Fruit fly (Drosophila melanogaster) whole organism, embryonic: ENCODE measurements around the gene mahe.

Experiments
- CG10366 ChIP-seq: fragments of 200-800 bp; sonication (Bioruptor generic); IDR thresholded peaks from 2 replicates; pipeline ENCODE4 v1.3.6; 2022; ENCODE audit warnings: missing biosample characterization, missing genetic modification characterization
- CG11695 ChIP-seq: fragments of 200-800 bp; sonication (Bioruptor generic); IDR thresholded peaks from 3 replicates; pipeline ENCODE4 v1.3.6; 2022; ENCODE audit warnings: missing biosample characterization, missing genetic modification characterization
- CG12299 ChIP-seq: fragments of 200-800 bp; sonication (Bioruptor generic); optimal IDR thresholded peaks from 2 replicates; lab custom pipeline; 2018; ENCODE audit warnings: missing biosample characterization, mild to moderate bottlenecking, missing genetic modification characterization
- CG12659 ChIP-seq: fragments of 200-800 bp; sonication (Bioruptor generic); optimal IDR thresholded peaks from 3 replicates; lab custom pipeline; 2017; ENCODE audit warnings: mild to moderate bottlenecking, missing biosample characterization, missing genetic modification reagents, missing genetic modification characterization
- CG15479 ChIP-seq: fragments of 200-800 bp; sonication (Bioruptor generic); optimal IDR thresholded peaks from 3 replicates; lab custom pipeline; 2019; ENCODE audit warnings: missing biosample characterization, mild to moderate bottlenecking, missing genetic modification characterization, moderate library complexity
- CG16815 ChIP-seq: fragments of 200-800 bp; sonication (Bioruptor generic); optimal IDR thresholded peaks from 3 replicates; lab custom pipeline; 2017; ENCODE audit warnings: missing biosample characterization, mild to moderate bottlenecking, missing genetic modification characterization
- CG17385 ChIP-seq: fragments of 200-800 bp; sonication (Bioruptor generic); optimal IDR thresholded peaks from 3 replicates; lab custom pipeline; 2018; ENCODE audit warnings: missing biosample characterization, mild to moderate bottlenecking, missing genetic modification characterization
- CG17829 ChIP-seq: fragments of 200-800 bp; optimal IDR thresholded peaks from 2 replicates; lab custom pipeline; 2019; ENCODE audit warnings: missing biosample characterization, mild to moderate bottlenecking, missing genetic modification characterization, moderate library complexity
- CG3163 ChIP-seq: fragments of 200-800 bp; sonication (Bioruptor generic); optimal IDR thresholded peaks from 3 replicates; lab custom pipeline; 2016; ENCODE audit warnings: missing biosample characterization, missing genetic modification characterization
- CG3281 ChIP-seq: fragments of 200-800 bp; sonication (Bioruptor generic); optimal IDR thresholded peaks from 3 replicates; lab custom pipeline; 2017; ENCODE audit warnings: missing biosample characterization, mild to moderate bottlenecking, missing genetic modification characterization
- CG6254 ChIP-seq: fragments of 200-800 bp; sonication (Bioruptor generic); optimal IDR thresholded peaks from 3 replicates; lab custom pipeline; 2017; ENCODE audit warnings: mild to moderate bottlenecking, missing biosample characterization, missing genetic modification reagents, missing genetic modification characterization
- CG7963 ChIP-seq: fragments of 200-800 bp; sonication (Bioruptor generic); IDR thresholded peaks from 3 replicates; pipeline ENCODE4 v1.3.6; 2022; ENCODE audit warnings: missing biosample characterization, missing genetic modification characterization; ENCODE audit not compliant: partially characterized antibody
- CG9817 ChIP-seq: fragments of 200-800 bp; sonication (Bioruptor generic); optimal IDR thresholded peaks from 2 replicates; lab custom pipeline; 2018; ENCODE audit warnings: missing biosample characterization, mild to moderate bottlenecking, missing genetic modification characterization, moderate library complexity
- CTCF ChIP-seq: fragments of 200-800 bp; sonication (Bioruptor generic); optimal IDR thresholded peaks from 2 replicates; lab custom pipeline; 2017; ENCODE audit warnings: missing biosample characterization, mild to moderate bottlenecking, missing genetic modification characterization, moderate library complexity
- CoRest ChIP-seq: fragments of 200-800 bp; sonication (Bioruptor generic); optimal IDR thresholded peaks from 3 replicates; lab custom pipeline; 2018; ENCODE audit warnings: missing biosample characterization, mild to moderate bottlenecking, missing genetic modification characterization, moderate library complexity
- Elba2 ChIP-seq: fragments of 200-800 bp; sonication (Bioruptor generic); optimal IDR thresholded peaks from 3 replicates; lab custom pipeline; 2016; ENCODE audit warnings: missing biosample characterization, missing genetic modification characterization
- Fer3 ChIP-seq: fragments of 200-800 bp; sonication (Bioruptor generic); optimal IDR thresholded peaks from 2 replicates; lab custom pipeline; 2018; ENCODE audit warnings: missing biosample characterization, mild to moderate bottlenecking, missing genetic modification characterization, moderate library complexity
- HLHmδ ChIP-seq: fragments of 200-800 bp; sonication (Bioruptor generic); optimal IDR thresholded peaks from 2 replicates; lab custom pipeline; 2018; ENCODE audit warnings: missing biosample characterization, mild to moderate bottlenecking, missing genetic modification characterization, moderate library complexity
- Hand ChIP-seq: fragments of 200-800 bp; sonication (Bioruptor generic); optimal IDR thresholded peaks from 2 replicates; lab custom pipeline; 2017; ENCODE audit warnings: mild to moderate bottlenecking, missing biosample characterization, missing genetic modification reagents, missing genetic modification characterization
- Jarid2 ChIP-seq: fragments of 200-800 bp; sonication (Bioruptor generic); optimal IDR thresholded peaks from 3 replicates; lab custom pipeline; 2017; ENCODE audit warnings: mild to moderate bottlenecking, missing biosample characterization, missing genetic modification reagents, missing genetic modification characterization
- MESR4 ChIP-seq: fragments of 200-800 bp; sonication (Bioruptor generic); optimal IDR thresholded peaks from 2 replicates; lab custom pipeline; 2018; ENCODE audit warnings: missing biosample characterization, mild to moderate bottlenecking, missing genetic modification characterization, moderate library complexity
- MTF-1 ChIP-seq: fragments of 200-800 bp; sonication (Bioruptor generic); optimal IDR thresholded peaks from 2 replicates; lab custom pipeline; 2018; ENCODE audit warnings: missing biosample characterization, mild to moderate bottlenecking, missing genetic modification characterization, borderline replicate concordance
- Myb ChIP-seq: fragments of 200-800 bp; sonication (Bioruptor generic); optimal IDR thresholded peaks from 2 replicates; lab custom pipeline; 2016; ENCODE audit warnings: missing biosample characterization, missing genetic modification characterization
- NC2β ChIP-seq: fragments of 200-800 bp; sonication (Bioruptor generic); optimal IDR thresholded peaks from 2 replicates; lab custom pipeline; 2016; ENCODE audit warnings: missing biosample characterization, missing genetic modification characterization
- NFAT ChIP-seq: fragments of 200-800 bp; sonication (Bioruptor generic); IDR thresholded peaks from 2 replicates; pipeline ENCODE4 v1.3.6; 2022; ENCODE audit warnings: missing biosample characterization, missing genetic modification characterization
- NfI ChIP-seq: fragments of 200-800 bp; sonication (Bioruptor generic); optimal IDR thresholded peaks from 3 replicates; lab custom pipeline; 2018; ENCODE audit warnings: missing biosample characterization, mild to moderate bottlenecking, missing genetic modification characterization, moderate library complexity
- Oaz ChIP-seq: fragments of 200-800 bp; sonication (Bioruptor generic); IDR thresholded peaks from 2 replicates; pipeline ENCODE4 v1.3.6; 2022; ENCODE audit warnings: missing biosample characterization, missing genetic modification characterization
- Ptx1 ChIP-seq: fragments of 200-800 bp; sonication (Bioruptor generic); IDR thresholded peaks from 2 replicates; pipeline ENCODE4 v1.3.6; 2022; ENCODE audit warnings: missing biosample characterization, missing genetic modification characterization
- ara ChIP-seq: fragments of 200-800 bp; sonication (Bioruptor generic); IDR thresholded peaks from 2 replicates; pipeline ENCODE4 v1.3.6; 2022; ENCODE audit warnings: missing biosample characterization, missing genetic modification characterization
- bab2 ChIP-seq: fragments of 200-800 bp; sonication (Bioruptor generic); optimal IDR thresholded peaks from 2 replicates; lab custom pipeline; 2016; ENCODE audit warnings: missing biosample characterization, missing genetic modification characterization
- chinmo ChIP-seq: fragments of 200-800 bp; sonication (Bioruptor generic); IDR thresholded peaks from 4 replicates; pipeline ENCODE4 v1.3.6; 2022; ENCODE audit warnings: missing biosample characterization, missing genetic modification characterization; ENCODE audit not compliant: partially characterized antibody
- dm ChIP-seq: fragments of 200-800 bp; sonication (Bioruptor generic); optimal IDR thresholded peaks from 3 replicates; lab custom pipeline; 2016; ENCODE audit warnings: missing biosample characterization, missing genetic modification characterization
- ewg ChIP-seq: fragments of 200-800 bp; sonication (Bioruptor generic); optimal IDR thresholded peaks from 3 replicates; lab custom pipeline; 2017; ENCODE audit warnings: mild to moderate bottlenecking, missing biosample characterization, missing genetic modification reagents, missing genetic modification characterization
- fd3F ChIP-seq: fragments of 200-800 bp; sonication (Bioruptor generic); optimal IDR thresholded peaks from 2 replicates; lab custom pipeline; 2018; ENCODE audit warnings: missing biosample characterization, mild to moderate bottlenecking, missing genetic modification characterization, moderate library complexity
- gcm2 ChIP-seq: fragments of 200-800 bp; sonication (Bioruptor generic); optimal IDR thresholded peaks from 2 replicates; lab custom pipeline; 2016; ENCODE audit warnings: missing biosample characterization, missing genetic modification characterization
- gsb-n ChIP-seq: fragments of 200-800 bp; sonication (Bioruptor generic); optimal IDR thresholded peaks from 3 replicates; lab custom pipeline; 2018; ENCODE audit warnings: missing biosample characterization, mild to moderate bottlenecking, missing genetic modification characterization
- hb ChIP-seq: fragments of 200-800 bp; sonication (Bioruptor generic); IDR thresholded peaks from 3 replicates; pipeline ENCODE4 v1.3.6; 2022; ENCODE audit warnings: missing biosample characterization, missing genetic modification characterization; ENCODE audit not compliant: partially characterized antibody
- inv ChIP-seq: fragments of 200-800 bp; sonication (Bioruptor generic); IDR thresholded peaks from 2 replicates; pipeline ENCODE4 v1.3.6; 2022; ENCODE audit warnings: missing biosample characterization, missing genetic modification characterization; ENCODE audit not compliant: partially characterized antibody
- jing ChIP-seq: fragments of 200-800 bp; sonication (Bioruptor generic); optimal IDR thresholded peaks from 2 replicates; lab custom pipeline; 2018; ENCODE audit warnings: missing biosample characterization, mild to moderate bottlenecking, missing genetic modification characterization
- kay ChIP-seq: fragments of 200-800 bp; sonication (Bioruptor generic); optimal IDR thresholded peaks from 2 replicates; lab custom pipeline; 2016; ENCODE audit warnings: missing biosample characterization, missing genetic modification characterization
- ken ChIP-seq: fragments of 200-800 bp; sonication (Bioruptor generic); IDR thresholded peaks from 3 replicates; pipeline ENCODE4 v1.3.6; 2022; ENCODE audit warnings: missing biosample characterization, missing genetic modification characterization
- org-1 ChIP-seq: fragments of 200-800 bp; sonication (Bioruptor generic); optimal IDR thresholded peaks from 2 replicates; lab custom pipeline; 2017; ENCODE audit warnings: missing biosample characterization, missing genetic modification characterization
- pan ChIP-seq, 4 experiments: fragments of >200 bp in 3 of 4; fragments of 200-800 bp in 1 of 4; sonication (Bioruptor generic) in 1 of 4; optimal IDR thresholded peaks in 3 of 4; IDR thresholded peaks in 1 of 4; 2 replicates each; pipeline versions ENCODE4 v1.3.6 to Lab custom; 2017 to 2022; ENCODE audit warnings: missing biosample characterization in 2 of 4, missing genetic modification characterization in 2 of 4, mixed read lengths in 1 of 4
- pzg ChIP-seq: fragments of 200-800 bp; sonication (Bioruptor generic); optimal IDR thresholded peaks from 3 replicates; lab custom pipeline; 2018; ENCODE audit warnings: missing biosample characterization, mild to moderate bottlenecking, missing genetic modification characterization, moderate library complexity
- repo ChIP-seq: fragments of 200-800 bp; sonication (Bioruptor generic); optimal IDR thresholded peaks from 2 replicates; lab custom pipeline; 2016; ENCODE audit warnings: missing biosample characterization, missing genetic modification characterization
- row ChIP-seq: fragments of 200-800 bp; sonication (Bioruptor generic); IDR thresholded peaks from 3 replicates; pipeline ENCODE4 v1.3.6; 2022; ENCODE audit warnings: missing biosample characterization, missing genetic modification characterization
- sim ChIP-seq: fragments of 200-800 bp; sonication (Bioruptor generic); IDR thresholded peaks from 2 replicates; pipeline ENCODE4 v1.3.6; 2022; ENCODE audit warnings: missing biosample characterization, missing genetic modification characterization
- tgo ChIP-seq: fragments of 200-800 bp; sonication (Bioruptor generic); IDR thresholded peaks from 3 replicates; pipeline ENCODE4 v1.3.6; 2022; ENCODE audit warnings: missing biosample characterization, missing genetic modification characterization
- tna ChIP-seq: fragments of 200-800 bp; sonication (Bioruptor generic); IDR thresholded peaks from 2 replicates; pipeline ENCODE4 v1.3.6; 2022; ENCODE audit warnings: missing biosample characterization, missing genetic modification characterization; ENCODE audit not compliant: partially characterized antibody

The mahe gene

DNA sequence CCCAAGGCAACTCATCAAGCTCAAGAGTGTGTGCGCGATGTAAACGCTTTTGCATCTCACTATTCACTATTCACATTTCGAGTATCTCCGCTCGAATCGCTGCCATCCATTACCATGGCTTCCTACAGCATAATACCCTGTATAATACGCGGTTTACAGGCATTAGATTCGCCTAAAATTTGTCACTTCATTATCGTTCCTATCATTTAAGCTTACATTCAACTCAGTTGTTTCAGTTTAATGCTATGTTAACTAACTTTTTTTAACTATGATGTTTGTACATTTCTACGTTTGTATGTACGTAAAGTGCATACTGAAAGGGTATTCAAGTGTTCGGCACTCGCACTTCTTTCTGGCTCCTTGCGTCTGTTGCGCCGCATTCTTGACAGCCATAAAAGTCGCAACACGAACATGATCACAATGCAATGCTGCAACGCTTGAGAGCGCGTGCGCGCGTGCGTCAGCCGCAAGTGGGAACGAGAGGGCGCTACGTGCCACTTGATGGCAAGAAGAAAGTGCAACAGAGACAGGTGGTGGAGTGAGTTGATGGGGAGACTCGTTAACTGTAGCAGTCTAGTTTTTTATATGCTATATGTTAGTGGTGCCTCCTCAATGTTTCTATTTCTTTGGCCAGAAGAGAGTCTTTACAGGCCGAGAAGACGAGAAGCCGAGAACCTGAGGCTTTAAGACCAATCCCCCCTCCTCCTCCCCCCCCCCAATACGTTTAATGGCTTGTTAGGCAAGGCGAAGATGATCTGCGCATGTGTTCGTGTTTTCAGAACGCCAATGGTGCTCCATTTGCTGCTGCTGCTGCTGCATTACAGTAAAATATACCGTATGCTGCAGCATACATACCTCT is 46.0 kb upstream of the mahe start (continued):
- TF ChIP-seq CG9817 (no peak), CTCF (GFP tag; lab: Kevin White, UChicago) (no peak), NfI (no peak), fd3F (GFP tag; lab: Kevin White, UChicago) (no peak), Ptx1 (GFP tag; lab: Robert Waterston, UW) (no peak), dm (GFP tag; lab: Kevin White, UChicago) (no peak), bab2 (GFP tag; lab: Kevin White, UChicago) (no peak), ara (GFP tag; lab: Robert Waterston, UW) (no peak), ken (no peak), CG3281 (no peak), ewg (no peak), jing (GFP tag; lab: Kevin White, UChicago) (no peak), MESR4 (GFP tag; lab: Kevin White, UChicago) (no peak), org-1 (GFP tag; lab: Kevin White, UChicago) (no peak), hb (GFP tag; lab: Robert Waterston, UW) (no peak), sim (GFP tag; lab: Robert Waterston, UW) (no peak), CoRest (tag; lab: Kevin White, UChicago) (no peak), gcm2 (GFP tag; lab: Kevin White, UChicago) (no peak), gsb-n (no peak), Hand (GFP tag; lab: Kevin White, UChicago) (no peak), inv (GFP tag; lab: Robert Waterston, UW) (no peak), Myb (no peak), NC2β (GFP tag; lab: Kevin White, UChicago) (no peak), tna (no peak), CG10366 (GFP tag; lab: Robert Waterston, UW) (no peak), CG7963 (GFP tag; lab: Robert Waterston, UW) (no peak), CG11695 (GFP tag; lab: Robert Waterston, UW) (no peak), CG17829 (no peak), kay (GFP tag; lab: Kevin White, UChicago) (no peak), CG3163 (GFP tag; lab: Kevin White, UChicago) (no peak), NFAT (GFP tag; lab: Robert Waterston, UW) (no peak), Oaz (no peak), CG15479 (peak; percentile 33), pzg (GFP tag; lab: Kevin White, UChicago) (no peak), CG16815 (no peak), chinmo (GFP tag; lab: Robert Waterston, UW) (no peak), tgo (GFP tag; lab: Robert Waterston, UW) (no peak), CG17385 (GFP tag; lab: Kevin White, UChicago) (no peak), MTF-1 (GFP tag; lab: Kevin White, UChicago) (no peak), row (GFP tag; lab: Robert Waterston, UW) (peak; percentile 50), CG12299 (tag; lab: Kevin White, UChicago) (no peak), CG12659 (GFP tag; lab: Kevin White, UChicago) (no peak), Fer3 (tag; lab: Kevin White, UChicago) (no peak), repo (GFP tag; lab: Kevin White, UChicago) (no peak), HLHmδ (GFP tag; lab: Kevin White, UChicago) (peak; percentile 44), Elba2 (no peak), Jarid2 (GFP tag; lab: Kevin White, UChicago) (no peak), CG6254 (GFP tag; lab: Kevin White, UChicago) (no peak), pan (optimal IDR thresholded peaks at IDR 0.05; lab: Kevin White, UChicago) (peak in 1 of 2 experiments; percentile 28), pan (GFP tag; optimal IDR thresholded peaks at IDR 0.05 in 1 of 2, IDR thresholded peaks at IDR 0.05 in 1 of 2) (peak in 1 of 2 experiments; percentile 64)
